Fruit fly (Drosophila melanogaster): ENCODE measurements around the gene CG13300.

DNA sequence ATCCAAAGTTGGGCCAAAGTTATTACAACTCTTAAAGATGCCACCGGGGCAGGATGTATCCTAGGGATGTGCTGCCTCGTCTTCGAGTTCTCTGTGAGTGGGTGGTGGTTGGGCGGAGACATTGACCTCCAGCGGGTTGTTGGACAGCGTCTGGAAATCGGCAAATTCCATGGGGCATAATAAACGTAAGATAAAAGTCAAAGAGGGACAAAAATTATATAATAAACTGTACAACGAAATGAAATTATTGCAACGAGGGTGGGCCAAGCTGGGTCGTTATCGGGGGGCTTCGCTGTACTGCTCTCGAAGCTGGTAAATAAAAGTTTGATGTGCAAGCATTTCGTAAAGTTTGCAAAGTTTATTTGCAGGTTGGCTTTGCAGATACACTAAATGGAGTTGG is 3.8 kb downstream of the CG13300 start:
- TF ChIP-seq CG8478 (optimal IDR thresholded peaks at IDR 0.05) (no peak), CTCF (optimal IDR thresholded peaks at IDR 0.05) (no peak)
